Worm (Caenorhabditis elegans): ENCODE measurements around the gene lbp-1.

DNA sequence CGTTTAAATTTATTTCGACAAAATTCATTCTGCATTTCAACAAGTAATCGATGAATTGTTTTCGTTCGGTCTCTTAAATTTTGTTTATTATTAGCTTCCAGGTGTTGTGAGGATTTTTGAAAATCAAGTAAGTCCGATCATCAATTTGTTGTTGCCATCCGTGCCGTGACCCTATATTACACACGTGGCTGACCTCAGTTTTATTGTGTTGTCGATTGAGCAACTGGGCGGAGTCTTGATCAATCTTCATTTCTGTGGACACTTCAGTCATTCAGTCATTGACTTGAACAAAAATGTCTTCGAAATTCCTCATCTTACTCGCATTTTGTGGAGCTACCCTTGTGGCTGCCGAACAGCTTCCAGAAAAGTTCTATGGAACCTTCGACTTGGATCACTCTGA lies 1.6 kb downstream of the lbp-1 start, which contains the start of gene lbp-2:
- TF ChIP-seq F55B11.4 (tag; optimal IDR thresholded peaks at IDR 0.05; ENCODE audit: borderline replicate concordance, insufficient read depth) = no peak
- TF ChIP-seq die-1 (tag; optimal IDR thresholded peaks at IDR 0.05) = no peak
- TF ChIP-seq unc-130 (GFP tag; optimal IDR thresholded peaks at IDR 0.05) = no peak
- no peak for TF ChIP-seq ceh-58 (GFP tag; IDR thresholded peaks at IDR 0.05)
